Fruit fly (Drosophila melanogaster) whole organism, embryonic: ENCODE results near the gene RpS5b.

Experiments used
- CG11093 ChIP-seq: fragments of 200-800 bp; sonication (Bioruptor generic); IDR thresholded peaks from 3 replicates; pipeline ENCODE4 v1.3.6; 2022; ENCODE audit warnings: missing biosample characterization, missing genetic modification characterization
- CG13287 ChIP-seq: fragments of 200-800 bp; sonication (Bioruptor generic); IDR thresholded peaks from 2 replicates; pipeline ENCODE4 v1.3.6; 2022; ENCODE audit warnings: missing biosample characterization, missing genetic modification characterization; ENCODE audit not compliant: partially characterized antibody
- CG14965 ChIP-seq: fragments of 200-800 bp; sonication (Bioruptor generic); optimal IDR thresholded peaks from 2 replicates; lab custom pipeline; 2016; ENCODE audit warnings: missing biosample characterization, missing genetic modification characterization, borderline replicate concordance
- CG1529 ChIP-seq: fragments of 200-800 bp; sonication (Bioruptor generic); optimal IDR thresholded peaks from 3 replicates; lab custom pipeline; 2018; ENCODE audit warnings: missing biosample characterization, missing genetic modification characterization
- CG17912 ChIP-seq: fragments of 200-800 bp; sonication (Bioruptor generic); optimal IDR thresholded peaks from 2 replicates; lab custom pipeline; 2018; ENCODE audit warnings: missing biosample characterization, mild to moderate bottlenecking, missing genetic modification characterization
- CG18476 ChIP-seq: fragments of 200-800 bp; sonication (Bioruptor generic); optimal IDR thresholded peaks from 2 replicates; lab custom pipeline; 2016; ENCODE audit warnings: missing biosample characterization, mild to moderate bottlenecking, missing genetic modification characterization
- CG2678 ChIP-seq: fragments of 200-800 bp; sonication (Bioruptor generic); optimal IDR thresholded peaks from 3 replicates; lab custom pipeline; 2019; ENCODE audit warnings: missing biosample characterization, mild to moderate bottlenecking, missing genetic modification characterization, moderate library complexity
- CG3163 ChIP-seq: fragments of 200-800 bp; sonication (Bioruptor generic); optimal IDR thresholded peaks from 3 replicates; lab custom pipeline; 2016; ENCODE audit warnings: missing biosample characterization, missing genetic modification characterization
- CG3407 ChIP-seq: fragments of 200-800 bp; sonication (Bioruptor generic); optimal IDR thresholded peaks from 2 replicates; lab custom pipeline; 2018; ENCODE audit warnings: missing biosample characterization, mild to moderate bottlenecking, missing genetic modification characterization
- CG4360 ChIP-seq: fragments of 200-800 bp; sonication (Bioruptor generic); IDR thresholded peaks from 2 replicates; pipeline ENCODE4 v1.3.6; 2022; ENCODE audit warnings: missing biosample characterization, missing genetic modification characterization
- CG4424 ChIP-seq: fragments of 200-800 bp; sonication (Bioruptor generic); optimal IDR thresholded peaks from 3 replicates; lab custom pipeline; 2016; ENCODE audit warnings: missing biosample characterization, missing genetic modification characterization
- CG6654 ChIP-seq: fragments of 200-800 bp; sonication (Bioruptor generic); optimal IDR thresholded peaks from 2 replicates; lab custom pipeline; 2017; ENCODE audit warnings: missing biosample characterization, mild to moderate bottlenecking, missing genetic modification characterization
- CG8388 ChIP-seq: fragments of 200-800 bp; sonication (Bioruptor generic); optimal IDR thresholded peaks from 2 replicates; lab custom pipeline; 2019; ENCODE audit warnings: missing biosample characterization, mild to moderate bottlenecking, missing genetic modification characterization, moderate library complexity
- CG8478 ChIP-seq: fragments of >200 bp; optimal IDR thresholded peaks from 2 replicates; lab custom pipeline; 2018
- Dbx ChIP-seq: fragments of 200-800 bp; sonication (Bioruptor generic); IDR thresholded peaks from 3 replicates; pipeline ENCODE4 v1.3.6; 2022; ENCODE audit warnings: missing biosample characterization, missing genetic modification characterization
- Deaf1 ChIP-seq: fragments of 200-800 bp; optimal IDR thresholded peaks from 3 replicates; lab custom pipeline; 2019; ENCODE audit warnings: missing biosample characterization, mild to moderate bottlenecking, missing genetic modification characterization, moderate library complexity
- Doc2 ChIP-seq: fragments of 200-800 bp; sonication (Bioruptor generic); IDR thresholded peaks from 2 replicates; pipeline ENCODE4 v1.3.6; 2022; ENCODE audit warnings: missing biosample characterization, missing genetic modification characterization
- Dref ChIP-seq: fragments of 200-800 bp; sonication (Bioruptor generic); IDR thresholded peaks from 2 replicates; pipeline ENCODE4 v1.3.6; 2022; ENCODE audit warnings: missing biosample characterization, missing genetic modification characterization
- Ets97D ChIP-seq: fragments of 200-800 bp; sonication (Bioruptor generic); optimal IDR thresholded peaks from 3 replicates; lab custom pipeline; 2016; ENCODE audit warnings: missing biosample characterization, missing genetic modification characterization
- Hmx ChIP-seq: fragments of 200-800 bp; sonication (Bioruptor generic); optimal IDR thresholded peaks from 2 replicates; lab custom pipeline; 2016; ENCODE audit warnings: missing biosample characterization, missing genetic modification characterization
- Jarid2 ChIP-seq: fragments of 200-800 bp; sonication (Bioruptor generic); optimal IDR thresholded peaks from 3 replicates; lab custom pipeline; 2017; ENCODE audit warnings: mild to moderate bottlenecking, missing biosample characterization, missing genetic modification reagents, missing genetic modification characterization
- MESR4 ChIP-seq: fragments of 200-800 bp; sonication (Bioruptor generic); optimal IDR thresholded peaks from 2 replicates; lab custom pipeline; 2018; ENCODE audit warnings: missing biosample characterization, mild to moderate bottlenecking, missing genetic modification characterization, moderate library complexity
- NFAT ChIP-seq: fragments of 200-800 bp; sonication (Bioruptor generic); IDR thresholded peaks from 2 replicates; pipeline ENCODE4 v1.3.6; 2022; ENCODE audit warnings: missing biosample characterization, missing genetic modification characterization
- Nf-YC ChIP-seq: fragments of 200-800 bp; optimal IDR thresholded peaks from 3 replicates; lab custom pipeline; 2019; ENCODE audit warnings: missing biosample characterization, mild to moderate bottlenecking, missing genetic modification characterization, moderate library complexity
- Oli ChIP-seq: fragments of 200-800 bp; sonication (Bioruptor generic); optimal IDR thresholded peaks from 2 replicates; lab custom pipeline; 2018; ENCODE audit warnings: missing biosample characterization, mild to moderate bottlenecking, missing genetic modification characterization, moderate library complexity
- Sry-δ ChIP-seq: fragments of 200-800 bp; sonication (Bioruptor generic); optimal IDR thresholded peaks from 2 replicates; lab custom pipeline; 2016; ENCODE audit warnings: missing biosample characterization, missing genetic modification characterization
- Trl ChIP-seq, 3 experiments: fragments of >200 bp in 2 of 3; fragments of 200-800 bp in 1 of 3; sonication (Bioruptor generic) in 1 of 3; optimal IDR thresholded peaks; 2 replicates in 1 of 3; 3 replicates in 2 of 3; lab custom pipeline; 2016 to 2017; ENCODE audit warnings: missing biosample characterization in 1 of 3, missing genetic modification characterization in 1 of 3
- amos ChIP-seq: fragments of 200-800 bp; sonication (Bioruptor generic); IDR thresholded peaks from 2 replicates; pipeline ENCODE4 v1.3.6; 2022; ENCODE audit warnings: missing biosample characterization, missing genetic modification characterization; ENCODE audit not compliant: partially characterized antibody
- ara ChIP-seq: fragments of 200-800 bp; sonication (Bioruptor generic); IDR thresholded peaks from 2 replicates; pipeline ENCODE4 v1.3.6; 2022; ENCODE audit warnings: missing biosample characterization, missing genetic modification characterization
- ase ChIP-seq: fragments of 200-800 bp; sonication (Bioruptor generic); IDR thresholded peaks from 3 replicates; pipeline ENCODE4 v1.3.6; 2022; ENCODE audit warnings: missing biosample characterization, missing genetic modification characterization
- bigmax ChIP-seq: fragments of 200-800 bp; sonication (Bioruptor generic); optimal IDR thresholded peaks from 2 replicates; lab custom pipeline; 2018; ENCODE audit warnings: missing biosample characterization, mild to moderate bottlenecking, missing genetic modification characterization
- br ChIP-seq: fragments of >200 bp; optimal IDR thresholded peaks from 2 replicates; lab custom pipeline; 2017
- cad ChIP-seq: fragments of >200 bp; optimal IDR thresholded peaks from 2 replicates; lab custom pipeline; 2017; ENCODE audit warnings: missing biosample characterization, missing genetic modification characterization
- ci ChIP-seq: fragments of 200-800 bp; sonication (Bioruptor generic); IDR thresholded peaks from 3 replicates; pipeline ENCODE4 v1.3.6; 2022; ENCODE audit warnings: missing biosample characterization, missing genetic modification characterization
- dpn ChIP-seq, 2 experiments: fragments of 200-800 bp; sonication (Bioruptor generic); optimal IDR thresholded peaks; 3 replicates each; lab custom pipeline; 2016; ENCODE audit warnings: missing biosample characterization in 2 of 2, missing genetic modification characterization in 2 of 2
- eyg ChIP-seq: fragments of 200-800 bp; sonication (Bioruptor generic); optimal IDR thresholded peaks from 3 replicates; lab custom pipeline; 2016; ENCODE audit warnings: missing biosample characterization, missing genetic modification characterization
- fu2 ChIP-seq: fragments of 200-800 bp; sonication (Bioruptor generic); optimal IDR thresholded peaks from 2 replicates; lab custom pipeline; 2016; ENCODE audit warnings: missing biosample characterization, missing genetic modification characterization
- gem ChIP-seq: fragments of 200-800 bp; sonication (Bioruptor generic); optimal IDR thresholded peaks from 2 replicates; lab custom pipeline; 2019; ENCODE audit warnings: missing biosample characterization, mild to moderate bottlenecking, missing genetic modification characterization, moderate library complexity
- inv ChIP-seq: fragments of 200-800 bp; sonication (Bioruptor generic); IDR thresholded peaks from 2 replicates; pipeline ENCODE4 v1.3.6; 2022; ENCODE audit warnings: missing biosample characterization, missing genetic modification characterization; ENCODE audit not compliant: partially characterized antibody
- kay ChIP-seq: fragments of 200-800 bp; sonication (Bioruptor generic); optimal IDR thresholded peaks from 2 replicates; lab custom pipeline; 2016; ENCODE audit warnings: missing biosample characterization, missing genetic modification characterization
- scrt ChIP-seq: fragments of 200-800 bp; sonication (Bioruptor generic); optimal IDR thresholded peaks from 2 replicates; lab custom pipeline; 2018; ENCODE audit warnings: missing biosample characterization, mild to moderate bottlenecking, missing genetic modification characterization, moderate library complexity
- sr ChIP-seq: fragments of 200-800 bp; sonication (Bioruptor generic); IDR thresholded peaks from 3 replicates; pipeline ENCODE4 v1.3.6; 2022; ENCODE audit warnings: missing biosample characterization, missing genetic modification characterization
- ttk ChIP-seq: fragments of 200-800 bp; sonication (Bioruptor generic); IDR thresholded peaks from 2 replicates; pipeline ENCODE4 v2.1.2; 2022; ENCODE audit warnings: missing biosample characterization, missing genetic modification characterization
- wor ChIP-seq: fragments of 200-800 bp; sonication (Bioruptor generic); IDR thresholded peaks from 2 replicates; pipeline ENCODE4 v1.3.6; 2022; ENCODE audit warnings: missing biosample characterization, missing genetic modification characterization

The RpS5b gene

DNA sequence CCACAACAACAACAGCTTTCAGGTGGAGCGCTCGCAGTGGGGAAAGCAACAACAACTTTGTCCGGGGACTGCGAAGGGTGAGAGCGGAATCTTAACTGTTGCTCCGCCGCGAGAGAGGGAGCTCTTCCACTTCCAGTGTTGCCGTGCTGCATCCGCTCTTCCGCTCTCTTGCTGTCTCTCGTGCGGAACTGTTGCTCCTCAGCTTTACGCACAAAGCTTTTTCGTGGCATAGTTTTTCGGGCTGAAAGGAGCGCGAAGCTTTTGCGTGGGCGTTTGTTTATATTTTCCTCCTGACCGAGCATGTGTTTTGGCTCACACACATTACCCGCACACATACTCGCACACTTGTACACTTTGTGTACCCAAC lies 25.4 kb downstream of the RpS5b start:
- TF ChIP-seq eyg (GFP tag; lab: Kevin White, UChicago) (no peak), CG17912 (GFP tag; lab: Kevin White, UChicago) (no peak), Ets97D (GFP tag; lab: Kevin White, UChicago) (peak; percentile 11), dpn (GFP tag; optimal IDR thresholded peaks at IDR 0.05; lab: Kevin White, UChicago) (no peak), CG4360 (GFP tag; lab: Robert Waterston, UW) (peak; percentile 33; the same call in 1 of the 2 replicates), Dref (GFP tag; lab: Robert Waterston, UW) (0 out of 2 replicates have a peak, but pooled peaks have one; percentile 24), CG11093 (GFP tag; lab: Robert Waterston, UW) (no peak), CG8388 (GFP tag; lab: Kevin White, UChicago) (no peak), inv (GFP tag; lab: Robert Waterston, UW) (no peak), CG3407 (no peak), Hmx (GFP tag; lab: Kevin White, UChicago) (no peak), amos (GFP tag; lab: Robert Waterston, UW) (no peak), ase (GFP tag; lab: Robert Waterston, UW) (no peak), Jarid2 (GFP tag; lab: Kevin White, UChicago) (no peak), Trl (optimal IDR thresholded peaks at IDR 0.05; lab: Kevin White, UChicago) (peak in 1 of 2 experiments; percentile 52), Trl (GFP tag; optimal IDR thresholded peaks at IDR 0.05; lab: Kevin White, UChicago) (no peak), Doc2 (GFP tag; lab: Robert Waterston, UW) (no peak), gem (no peak), CG4424 (peak; percentile 11), CG13287 (GFP tag; lab: Robert Waterston, UW) (peak; percentile 13; the same call in 1 of the 2 replicates), Sry-δ (GFP tag; lab: Kevin White, UChicago) (no peak), Deaf1 (tag; lab: Kevin White, UChicago) (peak; percentile 43), kay (GFP tag; lab: Kevin White, UChicago) (no peak), CG6654 (GFP tag; lab: Kevin White, UChicago) (no peak), br (lab: Kevin White, UChicago) (no peak), CG1529 (GFP tag; lab: Kevin White, UChicago) (no peak), wor (GFP tag; lab: Robert Waterston, UW) (no peak), bigmax (GFP tag; lab: Kevin White, UChicago) (no peak), Nf-YC (tag; lab: Kevin White, UChicago) (no peak), Oli (tag; lab: Kevin White, UChicago) (no peak), CG18476 (GFP tag; lab: Kevin White, UChicago) (no peak), ci (GFP tag; lab: Robert Waterston, UW) (no peak), CG14965 (no peak), NFAT (GFP tag; lab: Robert Waterston, UW) (0 out of 2 replicates have a peak, but pooled peaks have one; percentile 6), scrt (peak; percentile 99), MESR4 (GFP tag; lab: Kevin White, UChicago) (no peak), Dbx (GFP tag; lab: Robert Waterston, UW) (no peak), ttk (GFP tag; lab: Robert Waterston, UW) (no peak), cad (no peak), ara (no peak), fu2 (GFP tag; lab: Kevin White, UChicago) (no peak), CG3163 (GFP tag; lab: Kevin White, UChicago) (no peak), CG8478 (lab: Kevin White, UChicago) (peak; percentile 57), sr (GFP tag; lab: Robert Waterston, UW) (peak; percentile 62; the same call in 2 of the 3 replicates), CG2678 (tag; lab: Kevin White, UChicago) (peak; percentile 23)
